Worm (Caenorhabditis elegans) whole organism, mixed stage, embryonic: ENCODE data around the gene F43C11.11.

Source experiments
- bed-3 ChIP-seq: fragments of 200-800 bp; sonication (Bioruptor generic); optimal IDR thresholded peaks from 3 replicates; lab custom pipeline; 2018; ENCODE audit warnings: mild to moderate bottlenecking, missing genetic modification characterization, moderate library complexity, missing compliant biosample characterization
- blmp-1 ChIP-seq: fragments of 150-350 bp; optimal IDR thresholded peaks from 2 replicates; lab custom pipeline; 2014; ENCODE audit warnings: missing biosample characterization, missing genetic modification characterization
- ceh-43 ChIP-seq: fragments of 200-800 bp; sonication (Bioruptor generic); optimal IDR thresholded peaks from 2 replicates; lab custom pipeline; 2018; ENCODE audit warnings: mild to moderate bottlenecking, missing genetic modification characterization, moderate library complexity, missing compliant biosample characterization
- ceh-83 ChIP-seq: fragments of 200-800 bp; sonication (Bioruptor generic); optimal IDR thresholded peaks from 2 replicates; lab custom pipeline; 2018; ENCODE audit warnings: mild to moderate bottlenecking, missing genetic modification characterization, missing compliant biosample characterization
- ces-1 ChIP-seq: fragments of 150-350 bp; optimal IDR thresholded peaks from 2 replicates; lab custom pipeline; 2014; ENCODE audit warnings: missing biosample characterization, missing genetic modification reagents, missing genetic modification characterization
- drap-1 ChIP-seq: fragments of 200-800 bp; sonication (Bioruptor generic); optimal IDR thresholded peaks from 3 replicates; lab custom pipeline; 2018; ENCODE audit warnings: mild to moderate bottlenecking, missing genetic modification characterization, missing compliant biosample characterization
- elt-1 ChIP-seq: sonication (generic microtip); optimal IDR thresholded peaks from 2 replicates; lab custom pipeline; 2017; ENCODE audit warnings: missing genetic modification characterization, mild to moderate bottlenecking, missing compliant biosample characterization, antibody characterized with exemption, moderate library complexity, borderline replicate concordance; ENCODE audit not compliant: insufficient read depth
- elt-3 ChIP-seq: fragments of 150-350 bp; optimal IDR thresholded peaks from 2 replicates; lab custom pipeline; 2014; ENCODE audit warnings: missing biosample characterization, missing genetic modification characterization
- flh-1 ChIP-seq: fragments of 200-800 bp; sonication (Bioruptor generic); optimal IDR thresholded peaks from 2 replicates; lab custom pipeline; 2018; ENCODE audit warnings: mild to moderate bottlenecking, missing genetic modification characterization, moderate library complexity, missing compliant biosample characterization
- ham-2 ChIP-seq: fragments of 200-800 bp; sonication (Bioruptor generic); optimal IDR thresholded peaks from 2 replicates; lab custom pipeline; 2018; ENCODE audit warnings: mild to moderate bottlenecking, missing genetic modification characterization, missing compliant biosample characterization
- hlh-1 ChIP-seq: fragments of 150-350 bp; optimal IDR thresholded peaks from 2 replicates; lab custom pipeline; 2014; ENCODE audit warnings: missing biosample characterization, missing genetic modification reagents, missing genetic modification characterization
- lin-13 ChIP-seq: fragments of 150-350 bp; optimal IDR thresholded peaks from 2 replicates; lab custom pipeline; 2014; ENCODE audit warnings: missing biosample characterization, missing genetic modification characterization
- lin-32 ChIP-seq: fragments of 200-800 bp; sonication (Bioruptor generic); optimal IDR thresholded peaks from 2 replicates; lab custom pipeline; 2018; ENCODE audit warnings: mild to moderate bottlenecking, missing genetic modification characterization, missing compliant biosample characterization
- lsy-2 ChIP-seq: fragments of 150-350 bp; optimal IDR thresholded peaks from 2 replicates; lab custom pipeline; 2014; ENCODE audit warnings: missing biosample characterization, missing genetic modification characterization
- mep-1 ChIP-seq: fragments of 150-350 bp; optimal IDR thresholded peaks from 2 replicates; lab custom pipeline; 2017; ENCODE audit warnings: missing biosample characterization, missing genetic modification reagents, missing genetic modification characterization, inconsistent platforms
- nhr-12 ChIP-seq: fragments of 150-350 bp; optimal IDR thresholded peaks from 2 replicates; lab custom pipeline; 2014; ENCODE audit warnings: missing biosample characterization, missing genetic modification characterization
- nhr-2 ChIP-seq: fragments of 150-350 bp; optimal IDR thresholded peaks from 2 replicates; lab custom pipeline; 2014; ENCODE audit warnings: missing biosample characterization, missing genetic modification characterization
- nhr-237 ChIP-seq: fragments of 150-350 bp; optimal IDR thresholded peaks from 2 replicates; lab custom pipeline; 2014; ENCODE audit warnings: missing biosample characterization, missing genetic modification characterization
- nhr-28 ChIP-seq: fragments of 150-350 bp; optimal IDR thresholded peaks from 2 replicates; lab custom pipeline; 2014; ENCODE audit warnings: missing biosample characterization, missing genetic modification characterization
- nhr-76 ChIP-seq: sonication (generic microtip); optimal IDR thresholded peaks from 2 replicates; lab custom pipeline; 2017; ENCODE audit warnings: missing biosample characterization, missing genetic modification characterization
- pha-4 ChIP-seq: fragments of 150-350 bp; optimal IDR thresholded peaks from 2 replicates; lab custom pipeline; 2018; ENCODE audit warnings: missing biosample characterization, missing genetic modification reagents, missing genetic modification characterization
- sem-2 ChIP-seq: fragments of 200-800 bp; sonication (Bioruptor generic); optimal IDR thresholded peaks from 2 replicates; lab custom pipeline; 2018; ENCODE audit warnings: mild to moderate bottlenecking, missing genetic modification characterization, missing compliant biosample characterization
- snpc-4 ChIP-seq: fragments of 150-350 bp; optimal IDR thresholded peaks from 2 replicates; lab custom pipeline; 2014; ENCODE audit warnings: missing biosample characterization, missing genetic modification characterization
- tbx-8 ChIP-seq: fragments of 200-800 bp; sonication (Bioruptor generic); optimal IDR thresholded peaks from 2 replicates; lab custom pipeline; 2018; ENCODE audit warnings: mild to moderate bottlenecking, missing genetic modification characterization, moderate library complexity, missing compliant biosample characterization
- unc-120 ChIP-seq: sonication (generic microtip); optimal IDR thresholded peaks from 2 replicates; lab custom pipeline; 2017; ENCODE audit warnings: missing genetic modification characterization, missing compliant biosample characterization; ENCODE audit not compliant: poor library complexity, severe bottlenecking
- unc-39 ChIP-seq: fragments of 150-350 bp; optimal IDR thresholded peaks from 2 replicates; lab custom pipeline; 2014; ENCODE audit warnings: missing biosample characterization, missing genetic modification characterization
- unc-62 ChIP-seq: fragments of 150-350 bp; optimal IDR thresholded peaks from 2 replicates; lab custom pipeline; 2014; ENCODE audit warnings: missing biosample characterization, missing genetic modification reagents, missing genetic modification characterization
- zip-8 ChIP-seq: fragments of 150-350 bp; optimal IDR thresholded peaks from 2 replicates; lab custom pipeline; 2014; ENCODE audit warnings: missing biosample characterization, missing genetic modification characterization

The F43C11.11 gene

ce11 chrII:2341515-2341914 is 22.1 kb downstream of the F43C11.11 start, which contains the start of gene enri-1:
TSS of gene enri-1 (minus strand) at chrII:2341615.
- no peak for TF ChIP-seq hlh-1 (tag; lab: Kevin White, UChicago)
- no peak for TF ChIP-seq elt-1
- no peak for TF ChIP-seq ceh-83
- TF ChIP-seq snpc-4 (tag; lab: Kevin White, UChicago) = no peak
- TF ChIP-seq mep-1 = no peak
- no peak for TF ChIP-seq drap-1 (GFP tag; lab: Kevin White, UChicago)

ce11 chrII:2340974-2341373 is 22.6 kb downstream of the F43C11.11 start:
- TF ChIP-seq nhr-12 = no peak
- TF ChIP-seq bed-3 = no peak
- TF ChIP-seq ces-1 (GFP tag; lab: Kevin White, UChicago) = peak; percentile 26
- TF ChIP-seq hlh-1 (tag; lab: Kevin White, UChicago) = peak; percentile 37

- peak; percentile 12 for TF ChIP-seq ham-2 (GFP tag; lab: Kevin White, UChicago)
- no peak for TF ChIP-seq flh-1 (GFP tag; lab: Kevin White, UChicago)
- TF ChIP-seq lsy-2 = no peak
Measured at ce11 chrII:2336177-2336576, 27.4 kb downstream of the F43C11.11 start.

DNA sequence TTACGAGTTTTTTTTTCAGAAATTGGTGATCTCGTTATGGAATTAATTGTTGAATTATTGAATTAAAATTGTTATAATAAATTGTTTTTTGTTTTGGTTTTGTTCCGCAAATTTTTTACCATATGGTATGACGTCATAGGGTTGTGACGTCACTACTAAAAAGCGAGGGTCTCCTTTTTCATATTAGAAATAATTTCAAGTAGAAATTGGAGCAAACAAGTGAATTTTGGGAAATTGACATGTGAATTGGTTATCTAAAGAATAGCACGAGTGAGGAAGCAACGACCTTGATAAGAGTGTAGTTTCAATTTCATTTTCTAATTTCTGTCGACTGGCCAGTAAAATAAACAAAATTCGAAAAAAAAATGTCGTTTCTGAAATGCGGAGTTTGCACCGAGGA is 28.0 kb downstream of the F43C11.11 start, which contains the start of gene F43C11.7:
F43C11.7 (plus strand) TSS at position 326 of the 400 bp plus-strand sequence.
- TF ChIP-seq lsy-2 (no peak), mep-1 (no peak), ham-2 (GFP tag; lab: Kevin White, UChicago) (no peak), unc-120 (no peak), zip-8 (peak; percentile 98), nhr-76 (tag; lab: Kevin White, UChicago) (no peak), sem-2 (no peak), ceh-83 (no peak)

DNA sequence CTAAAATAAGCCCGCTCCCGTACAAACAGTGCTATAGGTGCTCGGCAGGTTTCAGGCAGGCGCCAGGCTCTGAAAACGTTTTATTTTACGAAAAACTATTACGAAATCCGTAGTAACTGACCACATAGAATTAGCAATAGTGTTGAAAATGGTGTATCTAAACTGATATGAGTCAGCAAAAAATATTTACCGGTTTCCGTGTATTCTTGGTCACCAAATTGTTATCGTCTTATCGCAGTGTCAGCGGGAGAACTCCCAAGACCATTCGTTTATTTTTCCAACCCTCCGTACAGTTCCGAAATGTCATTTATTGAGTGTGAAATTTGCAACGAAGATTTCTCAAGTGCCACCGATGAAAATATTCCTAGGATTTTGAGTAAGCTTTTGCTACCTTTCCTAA is 31.4 kb downstream of the F43C11.11 start, which contains the start of gene F43C11.8:
F43C11.8 (plus strand) TSS at position 301 of the 400 bp plus-strand sequence.
- TF ChIP-seq nhr-28 (tag; lab: Kevin White, UChicago) (no peak), flh-1 (GFP tag; lab: Kevin White, UChicago) (no peak), tbx-8 (GFP tag; lab: Kevin White, UChicago) (no peak), nhr-237 (tag; lab: Kevin White, UChicago) (no peak), unc-62 (GFP tag; lab: Kevin White, UChicago) (no peak), nhr-2 (no peak), unc-39 (tag; lab: Kevin White, UChicago) (no peak), nhr-12 (no peak), zip-8 (no peak), mep-1 (no peak), ham-2 (GFP tag; lab: Kevin White, UChicago) (no peak), ceh-43 (GFP tag; lab: Kevin White, UChicago) (no peak)

ce11 chrII:2330462-2330861 is 33.1 kb downstream of the F43C11.11 start:
- TF ChIP-seq ceh-83 = peak; percentile 37
- TF ChIP-seq nhr-2 = no peak
- TF ChIP-seq blmp-1 (tag; lab: Kevin White, UChicago) = no peak
- no peak for TF ChIP-seq lin-13
- TF ChIP-seq flh-1 (GFP tag; lab: Kevin White, UChicago) = no peak

- TF ChIP-seq nhr-12 (no peak), lsy-2 (no peak), hlh-1 (tag; lab: Kevin White, UChicago) (no peak), elt-3 (no peak), lin-32 (GFP tag; lab: Kevin White, UChicago) (no peak), unc-120 (no peak), nhr-237 (tag; lab: Kevin White, UChicago) (no peak), pha-4 (tag; lab: Kevin White, UChicago) (no peak)
Measured at ce11 chrII:2328963-2329442, 34.6 kb downstream of the F43C11.11 start, which contains the start of the genes ZK1240.8 and ZK1240.1. TSS of gene ZK1240.8 (minus strand) at chrII:2329063. TSS of gene ZK1240.1 (plus strand) at chrII:2329392.
